Fruit fly (Drosophila melanogaster) whole organism: ENCODE data around the gene Taf13.

ENCODE experiments used
- EcR ChIP-seq, 2 experiments: fragments of >200 bp; optimal IDR thresholded peaks; 2 replicates each; lab custom pipeline; 2017; ENCODE audit warnings: missing biosample characterization in 2 of 2, missing genetic modification characterization in 2 of 2, missing genetic modification reagents in 2 of 2
- psq ChIP-seq: fragments of >200 bp; optimal IDR thresholded peaks from 2 replicates; lab custom pipeline; 2017
- usp ChIP-seq: fragments of >200 bp; optimal IDR thresholded peaks from 2 replicates; lab custom pipeline; 2017; ENCODE audit warnings: missing biosample characterization, missing genetic modification characterization, mixed read lengths

DNA sequence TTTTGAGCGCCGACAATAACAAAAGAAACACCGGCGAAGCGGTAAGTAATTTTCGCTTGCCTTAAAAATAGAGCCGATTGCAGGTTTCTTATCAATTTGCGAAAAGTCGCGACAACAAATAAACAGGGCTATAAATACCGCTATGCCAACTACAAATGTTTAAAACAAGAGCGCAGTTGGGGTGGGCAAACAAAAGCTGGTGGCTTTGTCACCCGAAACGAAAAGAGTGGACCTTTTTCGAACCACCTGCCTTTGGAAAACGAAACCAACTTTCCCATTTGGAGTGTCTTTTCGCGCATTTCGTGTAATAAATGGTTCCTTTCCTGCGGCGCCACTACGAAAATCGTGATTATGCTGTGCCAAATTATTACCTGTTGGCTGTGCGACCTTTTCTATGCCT lies 4.5 kb upstream of the Taf13 start:
- TF ChIP-seq usp (GFP tag; lab: Kevin White, UChicago), result no peak
- no peak for TF ChIP-seq EcR (GFP tag; optimal IDR thresholded peaks at IDR 0.05; lab: Kevin White, UChicago)
- TF ChIP-seq psq (lab: Kevin White, UChicago), result no peak
